Worm (Caenorhabditis elegans) whole organism, mixed stage, embryonic: Measurements from ENCODE around the gene F09E5.3.

Experiments used
- M03D4.4 ChIP-seq: sonication (generic microtip); optimal IDR thresholded peaks from 2 replicates; lab custom pipeline; 2017; ENCODE audit warnings: mild to moderate bottlenecking, missing genetic modification characterization, missing compliant biosample characterization
- bed-3 ChIP-seq: fragments of 200-800 bp; sonication (Bioruptor generic); optimal IDR thresholded peaks from 3 replicates; lab custom pipeline; 2018; ENCODE audit warnings: mild to moderate bottlenecking, missing genetic modification characterization, moderate library complexity, missing compliant biosample characterization
- blmp-1 ChIP-seq: fragments of 150-350 bp; optimal IDR thresholded peaks from 2 replicates; lab custom pipeline; 2014; ENCODE audit warnings: missing biosample characterization, missing genetic modification characterization
- ceh-39 ChIP-seq: fragments of 150-350 bp; optimal IDR thresholded peaks from 2 replicates; lab custom pipeline; 2014; ENCODE audit warnings: missing biosample characterization, missing genetic modification characterization
- ceh-43 ChIP-seq: fragments of 200-800 bp; sonication (Bioruptor generic); optimal IDR thresholded peaks from 2 replicates; lab custom pipeline; 2018; ENCODE audit warnings: mild to moderate bottlenecking, missing genetic modification characterization, moderate library complexity, missing compliant biosample characterization
- ceh-83 ChIP-seq: fragments of 200-800 bp; sonication (Bioruptor generic); optimal IDR thresholded peaks from 2 replicates; lab custom pipeline; 2018; ENCODE audit warnings: mild to moderate bottlenecking, missing genetic modification characterization, missing compliant biosample characterization
- ces-1 ChIP-seq: fragments of 150-350 bp; optimal IDR thresholded peaks from 2 replicates; lab custom pipeline; 2014; ENCODE audit warnings: missing biosample characterization, missing genetic modification reagents, missing genetic modification characterization
- cnd-1 ChIP-seq: fragments of 200-800 bp; sonication (Bioruptor generic); optimal IDR thresholded peaks from 2 replicates; lab custom pipeline; 2018; ENCODE audit warnings: mild to moderate bottlenecking, missing genetic modification characterization, missing compliant biosample characterization
- drap-1 ChIP-seq: fragments of 200-800 bp; sonication (Bioruptor generic); optimal IDR thresholded peaks from 3 replicates; lab custom pipeline; 2018; ENCODE audit warnings: mild to moderate bottlenecking, missing genetic modification characterization, missing compliant biosample characterization
- elt-1 ChIP-seq: sonication (generic microtip); optimal IDR thresholded peaks from 2 replicates; lab custom pipeline; 2017; ENCODE audit warnings: missing genetic modification characterization, mild to moderate bottlenecking, missing compliant biosample characterization, antibody characterized with exemption, moderate library complexity, borderline replicate concordance; ENCODE audit not compliant: insufficient read depth
- flh-1 ChIP-seq: fragments of 200-800 bp; sonication (Bioruptor generic); optimal IDR thresholded peaks from 2 replicates; lab custom pipeline; 2018; ENCODE audit warnings: mild to moderate bottlenecking, missing genetic modification characterization, moderate library complexity, missing compliant biosample characterization
- ham-2 ChIP-seq: fragments of 200-800 bp; sonication (Bioruptor generic); optimal IDR thresholded peaks from 2 replicates; lab custom pipeline; 2018; ENCODE audit warnings: mild to moderate bottlenecking, missing genetic modification characterization, missing compliant biosample characterization
- hlh-1 ChIP-seq: fragments of 150-350 bp; optimal IDR thresholded peaks from 2 replicates; lab custom pipeline; 2014; ENCODE audit warnings: missing biosample characterization, missing genetic modification reagents, missing genetic modification characterization
- lin-13 ChIP-seq: fragments of 150-350 bp; optimal IDR thresholded peaks from 2 replicates; lab custom pipeline; 2014; ENCODE audit warnings: missing biosample characterization, missing genetic modification characterization
- lin-32 ChIP-seq: fragments of 200-800 bp; sonication (Bioruptor generic); optimal IDR thresholded peaks from 2 replicates; lab custom pipeline; 2018; ENCODE audit warnings: mild to moderate bottlenecking, missing genetic modification characterization, missing compliant biosample characterization
- lsy-2 ChIP-seq: fragments of 150-350 bp; optimal IDR thresholded peaks from 2 replicates; lab custom pipeline; 2014; ENCODE audit warnings: missing biosample characterization, missing genetic modification characterization
- mab-5 ChIP-seq: fragments of 150-350 bp; optimal IDR thresholded peaks from 2 replicates; lab custom pipeline; 2014; ENCODE audit warnings: missing biosample characterization, missing genetic modification characterization
- mep-1 ChIP-seq: fragments of 150-350 bp; optimal IDR thresholded peaks from 2 replicates; lab custom pipeline; 2017; ENCODE audit warnings: missing biosample characterization, missing genetic modification reagents, missing genetic modification characterization, inconsistent platforms
- mls-2 ChIP-seq: sonication (generic microtip); optimal IDR thresholded peaks from 2 replicates; lab custom pipeline; 2016; ENCODE audit warnings: mild to moderate bottlenecking, missing genetic modification characterization, moderate library complexity, missing compliant biosample characterization
- nhr-12 ChIP-seq: fragments of 150-350 bp; optimal IDR thresholded peaks from 2 replicates; lab custom pipeline; 2014; ENCODE audit warnings: missing biosample characterization, missing genetic modification characterization
- nhr-2 ChIP-seq: fragments of 150-350 bp; optimal IDR thresholded peaks from 2 replicates; lab custom pipeline; 2014; ENCODE audit warnings: missing biosample characterization, missing genetic modification characterization
- nhr-237 ChIP-seq: fragments of 150-350 bp; optimal IDR thresholded peaks from 2 replicates; lab custom pipeline; 2014; ENCODE audit warnings: missing biosample characterization, missing genetic modification characterization
- nhr-28 ChIP-seq: fragments of 150-350 bp; optimal IDR thresholded peaks from 2 replicates; lab custom pipeline; 2014; ENCODE audit warnings: missing biosample characterization, missing genetic modification characterization
- nhr-76 ChIP-seq: sonication (generic microtip); optimal IDR thresholded peaks from 2 replicates; lab custom pipeline; 2017; ENCODE audit warnings: missing biosample characterization, missing genetic modification characterization
- sem-2 ChIP-seq: fragments of 200-800 bp; sonication (Bioruptor generic); optimal IDR thresholded peaks from 2 replicates; lab custom pipeline; 2018; ENCODE audit warnings: mild to moderate bottlenecking, missing genetic modification characterization, missing compliant biosample characterization
- snpc-4 ChIP-seq: fragments of 150-350 bp; optimal IDR thresholded peaks from 2 replicates; lab custom pipeline; 2014; ENCODE audit warnings: missing biosample characterization, missing genetic modification characterization
- sptf-1 ChIP-seq: sonication (generic microtip); optimal IDR thresholded peaks from 2 replicates; lab custom pipeline; 2017; ENCODE audit warnings: mild to moderate bottlenecking, missing genetic modification characterization, moderate library complexity, missing compliant biosample characterization
- tbx-8 ChIP-seq: fragments of 200-800 bp; sonication (Bioruptor generic); optimal IDR thresholded peaks from 2 replicates; lab custom pipeline; 2018; ENCODE audit warnings: mild to moderate bottlenecking, missing genetic modification characterization, moderate library complexity, missing compliant biosample characterization
- unc-120 ChIP-seq: sonication (generic microtip); optimal IDR thresholded peaks from 2 replicates; lab custom pipeline; 2017; ENCODE audit warnings: missing genetic modification characterization, missing compliant biosample characterization; ENCODE audit not compliant: poor library complexity, severe bottlenecking
- unc-39 ChIP-seq: fragments of 150-350 bp; optimal IDR thresholded peaks from 2 replicates; lab custom pipeline; 2014; ENCODE audit warnings: missing biosample characterization, missing genetic modification characterization
- unc-62 ChIP-seq: fragments of 150-350 bp; optimal IDR thresholded peaks from 2 replicates; lab custom pipeline; 2014; ENCODE audit warnings: missing biosample characterization, missing genetic modification reagents, missing genetic modification characterization
- zip-8 ChIP-seq: fragments of 150-350 bp; optimal IDR thresholded peaks from 2 replicates; lab custom pipeline; 2014; ENCODE audit warnings: missing biosample characterization, missing genetic modification characterization
- ztf-11 ChIP-seq: fragments of 150-350 bp; optimal IDR thresholded peaks from 2 replicates; lab custom pipeline; 2014; ENCODE audit warnings: missing biosample characterization, missing genetic modification characterization

Gene F09E5.3

ce11 chrII:5418317-5418716 lies 44.5 kb downstream of the F09E5.3 start:
- TF ChIP-seq sptf-1 (no peak), ceh-83 (GFP tag; lab: Kevin White, UChicago) (no peak), blmp-1 (tag; lab: Kevin White, UChicago) (no peak), tbx-8 (GFP tag; lab: Kevin White, UChicago) (no peak), nhr-12 (tag; lab: Kevin White, UChicago) (no peak), nhr-28 (no peak), mab-5 (tag; lab: Kevin White, UChicago) (no peak), hlh-1 (peak; percentile 75), lin-32 (peak; percentile 67), unc-62 (no peak), nhr-76 (no peak), mep-1 (tag; lab: Kevin White, UChicago) (no peak), flh-1 (GFP tag; lab: Kevin White, UChicago) (no peak), lin-13 (tag; lab: Kevin White, UChicago) (peak; percentile 25), ztf-11 (tag; lab: Kevin White, UChicago) (peak; percentile 13), mls-2 (tag; lab: Kevin White, UChicago) (peak; percentile 52), cnd-1 (tag; lab: Kevin White, UChicago) (peak; percentile 84), unc-120 (tag; lab: Kevin White, UChicago) (peak; percentile 14), elt-1 (no peak), bed-3 (GFP tag; lab: Kevin White, UChicago) (no peak), ham-2 (GFP tag; lab: Kevin White, UChicago) (no peak), drap-1 (no peak), ces-1 (GFP tag; lab: Kevin White, UChicago) (peak; percentile 89), snpc-4 (no peak), ceh-43 (peak; percentile 59), lsy-2 (tag; lab: Kevin White, UChicago) (no peak), ceh-39 (tag; lab: Kevin White, UChicago) (peak; percentile 18), nhr-237 (tag; lab: Kevin White, UChicago) (no peak), unc-39 (tag; lab: Kevin White, UChicago) (no peak)

DNA sequence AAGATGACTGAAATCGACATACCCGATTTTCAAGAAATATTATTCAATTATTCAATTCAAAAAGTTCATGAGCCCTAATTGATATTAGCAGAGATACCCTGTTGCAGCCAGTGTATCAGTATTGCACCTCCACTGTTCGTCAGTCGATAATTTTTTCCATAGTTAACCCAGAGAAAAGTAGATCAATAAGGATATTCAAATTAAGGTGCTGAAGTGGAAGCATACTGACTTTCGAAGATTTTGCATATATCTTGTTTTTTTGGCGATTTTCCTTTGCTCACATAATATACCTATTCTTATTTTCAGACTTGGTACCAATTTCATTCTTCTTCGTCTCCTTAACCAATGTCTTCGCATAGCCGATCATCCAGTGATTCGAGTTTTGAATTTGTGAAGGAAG lies 45.1 kb downstream of the F09E5.3 start, which contains the start of gene EEED8.15:
TSS of gene EEED8.15 (plus strand) at position 301 of the 400 bp plus-strand sequence.
- no peak for TF ChIP-seq tbx-8 (GFP tag; lab: Kevin White, UChicago)
- no peak for TF ChIP-seq cnd-1 (tag; lab: Kevin White, UChicago)
- no peak for TF ChIP-seq ceh-43
- no peak for TF ChIP-seq ztf-11 (tag; lab: Kevin White, UChicago)
- no peak for TF ChIP-seq sptf-1
- TF ChIP-seq nhr-28: no peak
- no peak for TF ChIP-seq mab-5 (tag; lab: Kevin White, UChicago)
- no peak for TF ChIP-seq ces-1 (GFP tag; lab: Kevin White, UChicago)
- no peak for TF ChIP-seq nhr-12 (tag; lab: Kevin White, UChicago)
- no peak for TF ChIP-seq hlh-1
- TF ChIP-seq unc-39 (tag; lab: Kevin White, UChicago): no peak
- no peak for TF ChIP-seq sem-2 (GFP tag; lab: Kevin White, UChicago)
- TF ChIP-seq nhr-237 (tag; lab: Kevin White, UChicago): no peak
- TF ChIP-seq ceh-39 (tag; lab: Kevin White, UChicago): no peak
- no peak for TF ChIP-seq mep-1 (tag; lab: Kevin White, UChicago)
- TF ChIP-seq zip-8 (tag; lab: Kevin White, UChicago): no peak
- no peak for TF ChIP-seq blmp-1 (tag; lab: Kevin White, UChicago)
- TF ChIP-seq lsy-2 (tag; lab: Kevin White, UChicago): no peak

DNA sequence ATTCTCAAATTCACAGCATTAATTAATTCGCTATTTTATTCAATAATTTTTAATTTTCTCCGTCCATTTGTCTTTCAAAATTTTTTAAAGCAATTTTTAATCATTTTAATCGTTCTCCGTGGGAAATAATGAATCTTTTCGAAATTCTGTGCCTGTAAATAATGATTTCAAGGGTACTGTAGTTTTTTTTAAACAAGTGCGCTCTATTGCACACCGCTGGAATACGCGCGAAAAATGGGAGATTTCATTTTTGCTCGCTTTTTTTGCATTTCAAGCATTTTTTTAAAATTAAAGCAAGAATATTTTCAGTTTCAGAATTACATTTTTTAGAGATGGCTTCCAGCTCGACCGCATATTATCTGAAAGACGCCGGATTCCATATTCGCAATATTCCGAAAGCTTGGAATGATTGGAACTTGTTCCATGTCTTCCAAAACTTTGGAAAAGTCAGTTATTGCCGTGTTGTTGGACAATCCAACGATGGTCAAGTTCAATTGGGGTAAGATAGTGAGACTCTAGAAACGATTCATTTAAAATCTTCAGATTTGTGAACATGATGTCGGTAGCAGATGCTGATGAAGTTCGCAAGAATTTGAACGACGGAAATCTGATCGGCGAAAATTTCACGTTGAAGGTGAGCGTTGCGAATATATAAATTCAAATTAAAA lies 47.3 kb downstream of the F09E5.3 start, which contains the start of gene tofu-6:
TSS of gene tofu-6 (plus strand) at position 302 of the 668 bp plus-strand sequence.
- TF ChIP-seq nhr-2: no peak
- no peak for TF ChIP-seq M03D4.4 (tag; lab: Kevin White, UChicago)
- peak; percentile 79 for TF ChIP-seq lsy-2 (tag; lab: Kevin White, UChicago)
- TF ChIP-seq tbx-8 (GFP tag; lab: Kevin White, UChicago): no peak
- TF ChIP-seq lin-13 (tag; lab: Kevin White, UChicago): no peak

- TF ChIP-seq mab-5 (tag; lab: Kevin White, UChicago) (no peak), nhr-237 (tag; lab: Kevin White, UChicago) (no peak), flh-1 (GFP tag; lab: Kevin White, UChicago) (no peak), nhr-12 (tag; lab: Kevin White, UChicago) (no peak), zip-8 (tag; lab: Kevin White, UChicago) (no peak), ceh-43 (no peak), hlh-1 (no peak), ces-1 (GFP tag; lab: Kevin White, UChicago) (no peak), ceh-83 (GFP tag; lab: Kevin White, UChicago) (no peak), nhr-76 (no peak), sptf-1 (no peak), mep-1 (tag; lab: Kevin White, UChicago) (no peak), unc-62 (no peak), nhr-2 (no peak)
Measured at ce11 chrII:5423832-5424231, 50.0 kb downstream of the F09E5.3 start, which contains the start of gene F07F6.7. Gene F07F6.7, minus strand, starts transcription at chrII:5423858.
